Worm (Caenorhabditis elegans): ENCODE results near the gene str-86.

Gene str-86

DNA sequence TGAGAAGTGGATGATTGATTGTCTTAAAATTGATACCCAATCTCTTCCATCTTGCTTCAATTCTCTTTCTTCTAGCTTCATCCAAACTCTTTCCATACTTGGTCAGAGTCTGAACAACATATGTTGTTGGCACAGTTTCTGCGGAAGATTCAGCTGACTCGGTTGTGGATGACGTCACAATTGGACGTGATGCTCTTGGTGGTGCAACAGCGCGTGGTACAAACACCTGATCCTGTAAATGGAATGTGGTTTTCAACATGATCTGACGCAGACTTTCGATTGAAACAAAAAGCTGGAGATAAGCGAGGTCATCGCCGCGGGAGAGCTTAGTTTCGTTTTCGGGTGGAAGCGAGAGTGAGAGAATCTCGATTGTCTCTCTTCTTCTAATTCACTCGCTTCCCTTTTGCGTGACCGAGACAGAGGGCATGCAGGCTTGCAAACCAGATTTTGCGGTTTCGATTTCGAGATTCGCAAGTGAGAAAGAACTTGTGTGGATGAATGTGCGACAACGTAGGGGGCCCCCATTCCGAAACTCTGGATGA, 41.0 kb downstream of the str-86 start:
- TF ChIP-seq ceh-13 (GFP tag; optimal IDR thresholded peaks at IDR 0.05) (no peak), ama-1 (optimal IDR thresholded peaks at IDR 0.05) (no peak), tra-4 (tag; optimal IDR thresholded peaks at IDR 0.05) (no peak), sea-1 (GFP tag; conservative IDR thresholded peaks at IDR 0.05) (no peak), tbx-11 (GFP tag; IDR thresholded peaks at IDR 0.05) (no peak), hnd-1 (tag; optimal IDR thresholded peaks at IDR 0.05) (no peak), ceh-36 (tag; optimal IDR thresholded peaks at IDR 0.05) (no peak), pes-1 (GFP tag; IDR thresholded peaks at IDR 0.05) (no peak), B0310.2 (tag; optimal IDR thresholded peaks at IDR 0.05) (no peak)

DNA sequence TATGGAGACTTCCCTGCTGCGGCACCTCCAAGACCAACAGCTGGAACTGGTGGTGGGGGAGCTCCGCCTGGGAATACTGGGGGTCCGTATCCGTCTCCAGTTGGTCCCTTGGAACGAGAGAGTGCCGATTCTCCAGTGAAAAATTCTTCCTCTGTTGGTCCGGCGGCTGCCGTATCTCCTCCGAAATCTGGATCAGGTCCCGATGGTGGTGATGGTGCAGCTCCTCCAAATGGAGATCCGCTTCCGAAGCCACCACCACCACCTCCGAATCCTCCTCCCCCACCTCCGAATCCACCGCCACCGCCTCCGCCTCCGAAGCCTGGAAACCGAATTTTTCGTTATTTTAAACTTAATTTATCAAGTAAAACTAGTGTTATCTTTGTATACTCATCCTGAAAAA, 43.1 kb downstream of the str-86 start:
- TF ChIP-seq hmbx-1 (tag; optimal IDR thresholded peaks at IDR 0.05) (no peak), B0310.2 (tag; optimal IDR thresholded peaks at IDR 0.05) (no peak), sea-1 (GFP tag; conservative IDR thresholded peaks at IDR 0.05) (no peak), hmg-4 (GFP tag; optimal IDR thresholded peaks at IDR 0.05) (no peak), ceh-13 (GFP tag; optimal IDR thresholded peaks at IDR 0.05) (no peak), hnd-1 (tag; optimal IDR thresholded peaks at IDR 0.05) (no peak), tbx-37 (GFP tag; conservative IDR thresholded peaks at IDR 0.05) (no peak), pes-1 (GFP tag; IDR thresholded peaks at IDR 0.05) (no peak), F13C5.2 (tag; optimal IDR thresholded peaks at IDR 0.05) (no peak), tbx-11 (GFP tag; IDR thresholded peaks at IDR 0.05) (no peak), aly-1 (tag; optimal IDR thresholded peaks at IDR 0.05) (no peak)

DNA sequence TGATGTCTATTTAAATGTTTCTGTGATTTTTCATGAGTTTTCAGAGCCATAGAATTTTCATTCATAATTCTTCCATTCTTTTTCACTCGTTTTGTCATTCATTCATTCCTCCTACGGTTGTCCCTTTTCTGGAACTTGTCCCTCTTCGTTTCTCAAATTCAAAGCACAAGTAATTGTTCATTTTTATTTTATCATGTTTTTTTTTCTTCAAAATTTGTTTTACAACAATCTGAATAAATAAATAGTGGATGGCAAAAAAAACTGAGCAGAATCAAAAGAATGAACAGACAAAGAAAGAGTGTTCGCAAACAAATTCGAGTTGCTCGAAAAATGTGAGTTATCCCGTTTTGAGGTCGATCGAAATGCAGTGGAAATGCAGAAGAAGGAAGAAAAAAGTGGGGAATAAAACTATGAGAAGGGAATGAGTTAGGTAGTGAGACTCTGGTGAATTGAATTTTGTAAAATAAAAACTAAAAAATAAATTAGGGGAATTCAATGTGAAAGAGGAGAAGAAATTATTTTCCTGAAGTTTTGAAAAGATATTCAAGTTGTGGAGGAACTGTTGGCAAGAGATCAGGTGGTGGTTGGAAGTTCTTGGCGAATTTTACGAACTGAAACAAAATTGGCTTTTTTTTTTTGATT, 44.0 kb downstream of the str-86 start:
- TF ChIP-seq aly-1 (tag; optimal IDR thresholded peaks at IDR 0.05) (no peak), hnd-1 (tag; optimal IDR thresholded peaks at IDR 0.05) (no peak), tra-4 (tag; optimal IDR thresholded peaks at IDR 0.05) (no peak), scrt-1 (GFP tag; IDR thresholded peaks at IDR 0.05) (no peak), hmbx-1 (tag; optimal IDR thresholded peaks at IDR 0.05) (no peak), ceh-36 (tag; optimal IDR thresholded peaks at IDR 0.05) (no peak), tbx-11 (GFP tag; IDR thresholded peaks at IDR 0.05) (no peak), ama-1 (optimal IDR thresholded peaks at IDR 0.05) (no peak), ceh-13 (GFP tag; optimal IDR thresholded peaks at IDR 0.05) (no peak), ets-7 (tag; optimal IDR thresholded peaks at IDR 0.05) (no peak), F13C5.2 (tag; optimal IDR thresholded peaks at IDR 0.05) (no peak), tbx-37 (GFP tag; conservative IDR thresholded peaks at IDR 0.05) (no peak), B0310.2 (tag; optimal IDR thresholded peaks at IDR 0.05) (no peak), sea-1 (GFP tag; conservative IDR thresholded peaks at IDR 0.05) (no peak)

DNA sequence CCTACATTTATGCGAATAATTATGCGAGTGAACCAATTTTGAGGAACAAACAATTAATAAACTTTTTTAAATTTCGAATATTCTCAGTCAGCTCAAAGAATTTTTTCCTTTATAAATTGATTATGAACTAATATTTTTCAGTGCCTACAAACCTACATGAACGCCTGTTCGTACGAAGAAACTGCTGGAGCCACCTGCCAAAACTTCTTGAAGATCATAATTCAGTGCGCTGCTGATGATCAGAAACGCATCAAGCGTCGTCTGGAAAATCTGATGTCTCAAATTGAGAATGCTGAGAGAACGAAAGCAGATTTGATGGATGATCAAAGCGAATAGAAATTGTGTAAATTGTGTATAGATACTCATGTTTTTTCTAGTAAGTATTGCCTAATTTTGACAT, 44.6 kb downstream of the str-86 start:
- no peak for TF ChIP-seq sea-1 (GFP tag; conservative IDR thresholded peaks at IDR 0.05)
- TF ChIP-seq tbx-11 (GFP tag; IDR thresholded peaks at IDR 0.05), result no peak
- no peak for TF ChIP-seq flt-1 (GFP tag; IDR thresholded peaks at IDR 0.05)
- no peak for TF ChIP-seq tbx-37 (GFP tag; conservative IDR thresholded peaks at IDR 0.05)
- TF ChIP-seq hnd-1 (tag; optimal IDR thresholded peaks at IDR 0.05), result no peak
- no peak for TF ChIP-seq ama-1 (optimal IDR thresholded peaks at IDR 0.05)
- TF ChIP-seq ceh-13 (GFP tag; optimal IDR thresholded peaks at IDR 0.05), result no peak
- TF ChIP-seq aly-1 (tag; optimal IDR thresholded peaks at IDR 0.05), result no peak
- no peak for TF ChIP-seq hmbx-1 (tag; optimal IDR thresholded peaks at IDR 0.05)
- no peak for TF ChIP-seq pes-1 (GFP tag; IDR thresholded peaks at IDR 0.05)
- no peak for TF ChIP-seq B0310.2 (tag; optimal IDR thresholded peaks at IDR 0.05)
- TF ChIP-seq ceh-36 (tag; optimal IDR thresholded peaks at IDR 0.05), result no peak
- TF ChIP-seq scrt-1 (GFP tag; IDR thresholded peaks at IDR 0.05), result no peak
- no peak for TF ChIP-seq hmg-4 (GFP tag; optimal IDR thresholded peaks at IDR 0.05)
- no peak for TF ChIP-seq ets-7 (tag; optimal IDR thresholded peaks at IDR 0.05)
- TF ChIP-seq tra-4 (tag; optimal IDR thresholded peaks at IDR 0.05), result no peak
- TF ChIP-seq F13C5.2 (tag; optimal IDR thresholded peaks at IDR 0.05), result no peak

DNA sequence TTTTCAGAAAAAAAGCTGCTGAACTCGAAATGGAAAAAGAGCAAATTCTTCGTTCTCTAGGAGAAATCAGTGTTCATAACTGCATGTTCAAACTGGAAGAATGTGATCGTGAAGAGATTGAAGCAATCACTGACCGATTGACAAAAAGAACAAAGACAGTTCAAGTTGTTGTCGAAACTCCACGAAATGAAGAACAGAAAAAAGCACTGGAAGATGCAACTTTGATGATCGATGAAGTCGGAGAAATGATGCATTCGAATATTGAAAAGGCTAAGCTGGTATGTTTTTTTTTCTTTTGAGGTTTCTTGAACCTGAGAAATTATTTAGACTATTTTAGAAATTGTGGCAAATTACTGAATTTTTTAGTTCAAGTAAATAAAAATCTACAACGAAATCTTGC, 45.1 kb downstream of the str-86 start:
- TF ChIP-seq hnd-1 (tag; optimal IDR thresholded peaks at IDR 0.05) (no peak), F13C5.2 (tag; optimal IDR thresholded peaks at IDR 0.05) (no peak), tbx-37 (GFP tag; conservative IDR thresholded peaks at IDR 0.05) (no peak), ceh-13 (GFP tag; optimal IDR thresholded peaks at IDR 0.05) (no peak), hmg-4 (GFP tag; optimal IDR thresholded peaks at IDR 0.05) (no peak), hmbx-1 (tag; optimal IDR thresholded peaks at IDR 0.05) (no peak), ets-7 (tag; optimal IDR thresholded peaks at IDR 0.05) (no peak), scrt-1 (GFP tag; IDR thresholded peaks at IDR 0.05) (no peak), aly-1 (tag; optimal IDR thresholded peaks at IDR 0.05) (no peak), sea-1 (GFP tag; conservative IDR thresholded peaks at IDR 0.05) (no peak), pes-1 (GFP tag; IDR thresholded peaks at IDR 0.05) (no peak), ama-1 (optimal IDR thresholded peaks at IDR 0.05) (no peak), ceh-36 (tag; optimal IDR thresholded peaks at IDR 0.05) (no peak), flt-1 (GFP tag; IDR thresholded peaks at IDR 0.05) (no peak), tra-4 (tag; optimal IDR thresholded peaks at IDR 0.05) (no peak)

DNA sequence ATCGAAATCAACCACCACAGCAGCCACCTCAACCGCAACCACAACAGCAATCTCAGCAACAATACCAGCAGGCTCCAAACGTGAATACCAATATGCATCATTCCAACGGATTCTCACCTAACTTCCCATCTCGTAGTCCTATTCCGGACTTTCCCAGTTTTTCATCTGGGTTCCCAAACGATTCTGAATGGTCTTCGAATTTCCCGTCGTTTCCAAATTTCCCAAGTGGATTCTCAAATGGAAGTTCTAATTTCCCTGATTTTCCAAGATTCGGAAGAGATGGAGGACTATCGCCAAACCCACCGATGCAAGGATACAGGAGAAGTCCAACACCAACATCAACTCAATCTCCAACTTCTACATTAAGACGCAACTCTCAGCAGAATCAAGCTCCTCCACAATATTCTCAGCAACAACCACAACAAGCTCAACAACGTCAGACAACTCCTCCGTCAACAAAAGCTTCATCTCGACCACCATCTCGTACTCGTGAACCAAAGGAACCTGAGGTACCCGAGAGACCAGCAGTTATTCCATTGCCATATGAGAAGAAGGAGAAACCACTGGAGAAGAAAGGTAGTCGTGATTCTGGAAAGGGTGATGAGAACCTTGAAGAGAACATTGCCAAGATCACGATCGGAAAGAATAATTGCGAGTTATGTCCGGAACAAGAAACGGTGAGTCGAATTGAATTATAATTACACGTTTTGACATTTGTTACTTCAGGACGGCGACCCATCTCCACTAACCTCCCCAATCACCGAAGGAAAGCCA, 45.8 kb downstream of the str-86 start:
- TF ChIP-seq tbx-11 (GFP tag; IDR thresholded peaks at IDR 0.05) (no peak), tra-4 (tag; optimal IDR thresholded peaks at IDR 0.05) (no peak), pes-1 (GFP tag; IDR thresholded peaks at IDR 0.05) (no peak), ama-1 (optimal IDR thresholded peaks at IDR 0.05) (no peak), B0310.2 (tag; optimal IDR thresholded peaks at IDR 0.05) (no peak), ceh-36 (tag; optimal IDR thresholded peaks at IDR 0.05) (no peak), hnd-1 (tag; optimal IDR thresholded peaks at IDR 0.05) (no peak), scrt-1 (GFP tag; IDR thresholded peaks at IDR 0.05) (no peak), aly-1 (tag; optimal IDR thresholded peaks at IDR 0.05) (no peak), sea-1 (GFP tag; conservative IDR thresholded peaks at IDR 0.05) (no peak), hmg-4 (GFP tag; optimal IDR thresholded peaks at IDR 0.05) (no peak), hmbx-1 (tag; optimal IDR thresholded peaks at IDR 0.05) (no peak), flt-1 (GFP tag; IDR thresholded peaks at IDR 0.05) (no peak), F13C5.2 (tag; optimal IDR thresholded peaks at IDR 0.05) (no peak), ceh-13 (GFP tag; optimal IDR thresholded peaks at IDR 0.05) (no peak), tbx-37 (GFP tag; conservative IDR thresholded peaks at IDR 0.05) (no peak), ets-7 (tag; optimal IDR thresholded peaks at IDR 0.05) (no peak)

Data from whole organism, early embryonic.